Worm (Caenorhabditis elegans) whole organism, L1 larva: ENCODE measurements around the gene rpl-25.1.

Experiments
- aha-1 ChIP-seq: fragments of 150-350 bp; optimal IDR thresholded peaks from 2 replicates; lab custom pipeline; 2014; ENCODE audit warnings: missing biosample characterization, missing genetic modification characterization
- ama-1 ChIP-seq: fragments of 150-350 bp; optimal IDR thresholded peaks from 2 replicates; lab custom pipeline; 2014
- fos-1 ChIP-seq: fragments of 150-350 bp; optimal IDR thresholded peaks from 2 replicates; lab custom pipeline; 2014; ENCODE audit warnings: missing biosample characterization, missing genetic modification characterization
- hpl-2 ChIP-seq: fragments of 150-350 bp; optimal IDR thresholded peaks from 2 replicates; lab custom pipeline; 2014; ENCODE audit warnings: missing biosample characterization, missing genetic modification reagents, missing genetic modification characterization
- lin-15B ChIP-seq: fragments of 150-350 bp; sonication (generic microtip); optimal IDR thresholded peaks from 3 replicates; lab custom pipeline; 2014; ENCODE audit warnings: missing biosample characterization, missing genetic modification characterization
- mep-1 ChIP-seq: fragments of 150-350 bp; optimal IDR thresholded peaks from 2 replicates; lab custom pipeline; 2014; ENCODE audit warnings: missing biosample characterization, missing genetic modification characterization
- nhr-12 ChIP-seq: sonication (generic microtip); optimal IDR thresholded peaks from 2 replicates; lab custom pipeline; 2017; ENCODE audit warnings: missing biosample characterization, missing genetic modification characterization
- nhr-76 ChIP-seq: sonication (generic microtip); optimal IDR thresholded peaks from 2 replicates; lab custom pipeline; 2017; ENCODE audit warnings: missing biosample characterization, missing genetic modification characterization
- nhr-90 ChIP-seq: sonication (generic microtip); optimal IDR thresholded peaks from 2 replicates; lab custom pipeline; 2016; ENCODE audit warnings: mild to moderate bottlenecking, missing genetic modification characterization, missing compliant biosample characterization; ENCODE audit not compliant: poor library complexity
- snpc-4 ChIP-seq: fragments of 150-350 bp; optimal IDR thresholded peaks from 2 replicates; lab custom pipeline; 2014; ENCODE audit warnings: missing biosample characterization, missing genetic modification characterization
- sox-4 ChIP-seq: sonication (generic microtip); optimal IDR thresholded peaks from 2 replicates; lab custom pipeline; 2016; ENCODE audit warnings: missing genetic modification characterization, missing compliant biosample characterization
- tbx-2 ChIP-seq: sonication (generic microtip); optimal IDR thresholded peaks from 2 replicates; lab custom pipeline; 2016; ENCODE audit warnings: missing genetic modification characterization, missing compliant biosample characterization
- unc-62 ChIP-seq: fragments of 150-350 bp; optimal IDR thresholded peaks from 2 replicates; lab custom pipeline; 2014; ENCODE audit warnings: missing biosample characterization, missing genetic modification reagents, missing genetic modification characterization
- ztf-11 ChIP-seq, 2 experiments: sonication (generic microtip); optimal IDR thresholded peaks; 2 replicates each; lab custom pipeline; 2016 to 2017; ENCODE audit warnings: missing genetic modification characterization in 2 of 2, missing biosample characterization in 1 of 2, missing compliant biosample characterization in 1 of 2

- no peak for TF ChIP-seq nhr-76
- no peak for TF ChIP-seq mep-1 (tag; lab: Kevin White, UChicago)
- TF ChIP-seq tbx-2 (tag; lab: Kevin White, UChicago) = no peak
- TF ChIP-seq nhr-12 = no peak
- TF ChIP-seq snpc-4 = no peak
- no peak for TF ChIP-seq hpl-2
- no peak for TF ChIP-seq ama-1 (lab: Kevin White, UChicago)
- TF ChIP-seq lin-15B = no peak
- no peak for TF ChIP-seq ztf-11 (tag; optimal IDR thresholded peaks at IDR 0.05; lab: Kevin White, UChicago)
- TF ChIP-seq nhr-90 (tag; lab: Kevin White, UChicago) = no peak
- no peak for TF ChIP-seq fos-1 (tag; lab: Kevin White, UChicago)
- TF ChIP-seq unc-62 (GFP tag; lab: Kevin White, UChicago) = no peak
- TF ChIP-seq sox-4 (tag; lab: Kevin White, UChicago) = no peak
- TF ChIP-seq aha-1 = no peak
Measured at ce11 chrX:4685579-4685978, 29.4 kb upstream of the rpl-25.1 start.
